Worm (Caenorhabditis elegans) whole organism, young adult: Measurements from ENCODE around the gene F54E2.2.

Experiments used
- B0019.2 ChIP-seq: fragments of 200-800 bp; sonication (Bioruptor generic); conservative IDR thresholded peaks from 2 replicates; pipeline ENCODE4 v1.3.6; 2022; ENCODE audit warnings: missing genetic modification reagents, missing genetic modification characterization, missing compliant biosample characterization
- B0261.1 ChIP-seq: sonication (generic microtip); optimal IDR thresholded peaks from 2 replicates; lab custom pipeline; 2016; ENCODE audit warnings: mild to moderate bottlenecking, missing genetic modification characterization, moderate library complexity, missing compliant biosample characterization
- B0336.3 ChIP-seq: fragments of 200-800 bp; sonication (Bioruptor generic); IDR thresholded peaks from 2 replicates; pipeline ENCODE4 v1.3.6; 2022; ENCODE audit warnings: missing genetic modification characterization, missing compliant biosample characterization
- D2030.7 ChIP-seq: fragments of 200-800 bp; sonication (Bioruptor generic); IDR thresholded peaks from 2 replicates; pipeline ENCODE4 v1.3.6; 2022; ENCODE audit warnings: missing genetic modification reagents, missing genetic modification characterization, missing compliant biosample characterization
- F33H1.4 ChIP-seq: fragments of 200-800 bp; sonication (Bioruptor generic); IDR thresholded peaks from 2 replicates; pipeline ENCODE4 v1.3.6; 2022; ENCODE audit warnings: missing genetic modification reagents, missing genetic modification characterization, missing compliant biosample characterization
- F37B4.10 ChIP-seq: fragments of 200-800 bp; sonication (Bioruptor generic); IDR thresholded peaks from 2 replicates; pipeline ENCODE4 v1.3.6; 2022; ENCODE audit warnings: missing genetic modification characterization, missing compliant biosample characterization
- F52B5.7 ChIP-seq: sonication (generic microtip); optimal IDR thresholded peaks from 2 replicates; lab custom pipeline; 2016; ENCODE audit warnings: mild to moderate bottlenecking, missing genetic modification characterization, missing compliant biosample characterization
- K11D2.4 ChIP-seq: fragments of 200-800 bp; sonication (Bioruptor generic); IDR thresholded peaks from 2 replicates; pipeline ENCODE4 v1.3.6; 2022; ENCODE audit warnings: missing genetic modification reagents, missing genetic modification characterization, missing compliant biosample characterization
- K12H6.12 ChIP-seq: fragments of 200-800 bp; sonication (Bioruptor generic); optimal IDR thresholded peaks from 2 replicates; lab custom pipeline; 2018; ENCODE audit warnings: mild to moderate bottlenecking, missing genetic modification characterization, missing compliant biosample characterization
- Y53G8AR.9 ChIP-seq: fragments of 200-800 bp; sonication (Bioruptor generic); conservative IDR thresholded peaks from 2 replicates; pipeline ENCODE4 v1.3.6; 2022; ENCODE audit warnings: missing genetic modification reagents, missing genetic modification characterization, missing compliant biosample characterization
- aptf-3 ChIP-seq: fragments of 200-800 bp; sonication (Bioruptor generic); IDR thresholded peaks from 2 replicates; pipeline ENCODE4 v1.3.6; 2022; ENCODE audit warnings: missing genetic modification characterization, missing compliant biosample characterization
- atf-7 ChIP-seq: sonication (generic microtip); optimal IDR thresholded peaks from 2 replicates; lab custom pipeline; 2017; ENCODE audit warnings: mild to moderate bottlenecking, missing genetic modification characterization, missing compliant biosample characterization
- ceh-40 ChIP-seq: fragments of 200-800 bp; sonication (Bioruptor generic); IDR thresholded peaks from 2 replicates; pipeline ENCODE4 v1.3.6; 2022; ENCODE audit warnings: missing genetic modification characterization, missing compliant biosample characterization
- ceh-79 ChIP-seq: sonication (generic microtip); optimal IDR thresholded peaks from 2 replicates; lab custom pipeline; 2017; ENCODE audit warnings: mild to moderate bottlenecking, missing genetic modification characterization, missing compliant biosample characterization
- dox-1 ChIP-seq: fragments of 200-800 bp; sonication (Bioruptor generic); IDR thresholded peaks from 2 replicates; pipeline ENCODE4 v1.3.6; 2022; ENCODE audit warnings: missing genetic modification reagents, missing genetic modification characterization, missing compliant biosample characterization
- efl-1 ChIP-seq: fragments of 150-350 bp; optimal IDR thresholded peaks from 2 replicates; lab custom pipeline; 2014; ENCODE audit warnings: missing biosample characterization, missing genetic modification reagents, missing genetic modification characterization
- egrh-3 ChIP-seq: fragments of 200-800 bp; sonication (Bioruptor generic); IDR thresholded peaks from 2 replicates; pipeline ENCODE4 v1.3.6; 2022; ENCODE audit warnings: missing genetic modification reagents, missing genetic modification characterization, missing compliant biosample characterization
- fkh-3 ChIP-seq: sonication (generic microtip); optimal IDR thresholded peaks from 2 replicates; lab custom pipeline; 2016; ENCODE audit warnings: mild to moderate bottlenecking, missing genetic modification characterization, missing compliant biosample characterization
- gei-17 ChIP-seq: fragments of 200-800 bp; sonication (Bioruptor generic); optimal IDR thresholded peaks from 2 replicates; lab custom pipeline; 2018; ENCODE audit warnings: mild to moderate bottlenecking, missing genetic modification characterization, missing compliant biosample characterization
- hlh-26 ChIP-seq: fragments of 200-800 bp; sonication (Bioruptor generic); conservative IDR thresholded peaks from 2 replicates; pipeline ENCODE4 v1.3.6; 2022; ENCODE audit warnings: missing genetic modification reagents, missing genetic modification characterization, missing compliant biosample characterization
- hmg-1.2 ChIP-seq: fragments of 200-800 bp; sonication (Bioruptor generic); IDR thresholded peaks from 2 replicates; pipeline ENCODE4 v1.3.6; 2022; ENCODE audit warnings: missing genetic modification reagents, missing genetic modification characterization, missing compliant biosample characterization
- hrde-1 ChIP-seq: sonication (generic microtip); optimal IDR thresholded peaks from 2 replicates; lab custom pipeline; 2016; ENCODE audit warnings: missing genetic modification characterization, mild to moderate bottlenecking, missing compliant biosample characterization, moderate library complexity, missing genotype, missing genetic modification reagents, borderline replicate concordance
- let-526 ChIP-seq: fragments of 200-800 bp; sonication (Bioruptor generic); IDR thresholded peaks from 2 replicates; pipeline ENCODE4 v1.3.6; 2022; ENCODE audit warnings: missing genetic modification reagents, missing genetic modification characterization, missing compliant biosample characterization
- lin-40 ChIP-seq: sonication (generic microtip); optimal IDR thresholded peaks from 2 replicates; lab custom pipeline; 2016; ENCODE audit warnings: missing genetic modification characterization, mild to moderate bottlenecking, missing compliant biosample characterization, missing genotype, missing genetic modification reagents
- mcd-1 ChIP-seq: fragments of 200-800 bp; sonication (Bioruptor generic); IDR thresholded peaks from 2 replicates; pipeline ENCODE4 v1.3.6; 2022; ENCODE audit warnings: missing genetic modification reagents, missing genetic modification characterization, missing compliant biosample characterization
- nfya-1 ChIP-seq: sonication (generic microtip); optimal IDR thresholded peaks from 2 replicates; lab custom pipeline; 2017; ENCODE audit warnings: antibody characterized with exemption, missing compliant biosample characterization, missing genetic modification characterization, borderline replicate concordance; ENCODE audit not compliant: insufficient read depth
- nfyb-1 ChIP-seq: fragments of 200-800 bp; sonication (Bioruptor generic); IDR thresholded peaks from 2 replicates; pipeline ENCODE4 v1.3.6; 2022; ENCODE audit warnings: missing genetic modification reagents, missing genetic modification characterization, missing compliant biosample characterization
- nhr-80 ChIP-seq: sonication (generic microtip); optimal IDR thresholded peaks from 2 replicates; lab custom pipeline; 2016; ENCODE audit warnings: missing genetic modification characterization, missing compliant biosample characterization
- nhr-90 ChIP-seq: sonication (generic microtip); optimal IDR thresholded peaks from 2 replicates; lab custom pipeline; 2016; ENCODE audit warnings: missing genotype, mild to moderate bottlenecking, missing genetic modification characterization, missing compliant biosample characterization
- pbrm-1 ChIP-seq: fragments of 200-800 bp; sonication (Bioruptor generic); IDR thresholded peaks from 2 replicates; pipeline ENCODE4 v1.3.6; 2022; ENCODE audit warnings: missing genetic modification reagents, missing genetic modification characterization, missing compliant biosample characterization
- snpc-1.1 ChIP-seq: sonication (generic microtip); optimal IDR thresholded peaks from 2 replicates; lab custom pipeline; 2017; ENCODE audit warnings: missing genetic modification characterization, mild to moderate bottlenecking, missing compliant biosample characterization, antibody characterized with exemption, moderate library complexity, missing genotype, missing genetic modification reagents; ENCODE audit not compliant: insufficient read depth
- snpc-4 ChIP-seq, 5 experiments: fragments of 150-350 bp in 1 of 5; sonication (generic microtip) in 4 of 5; optimal IDR thresholded peaks; 2 replicates each; lab custom pipeline; 2014 to 2018; ENCODE audit warnings: missing genetic modification characterization in 5 of 5, missing biosample characterization in 3 of 5, antibody characterized with exemption in 2 of 5, mild to moderate bottlenecking in 2 of 5, missing compliant biosample characterization in 2 of 5, missing genotype in 2 of 5, moderate library complexity in 2 of 5, missing genetic modification reagents in 1 of 5
- somi-1 ChIP-seq: fragments of 200-800 bp; sonication (Bioruptor generic); optimal IDR thresholded peaks from 2 replicates; lab custom pipeline; 2018; ENCODE audit warnings: mild to moderate bottlenecking, missing genetic modification characterization, missing compliant biosample characterization
- unc-130 ChIP-seq: sonication (generic microtip); optimal IDR thresholded peaks from 2 replicates; lab custom pipeline; 2016; ENCODE audit warnings: missing genetic modification reagents, missing genetic modification characterization, missing compliant biosample characterization
- xnd-1 ChIP-seq: sonication (generic microtip); optimal IDR thresholded peaks from 2 replicates; lab custom pipeline; 2016; ENCODE audit warnings: missing genotype, missing genetic modification reagents, missing genetic modification characterization, missing compliant biosample characterization
- ztf-18 ChIP-seq: sonication (generic microtip); optimal IDR thresholded peaks from 2 replicates; lab custom pipeline; 2016; ENCODE audit warnings: missing genotype, mild to moderate bottlenecking, missing genetic modification characterization, missing compliant biosample characterization
- ztf-25 ChIP-seq: fragments of 200-800 bp; sonication (Bioruptor generic); IDR thresholded peaks from 2 replicates; pipeline ENCODE4 v1.3.6; 2022; ENCODE audit warnings: missing genetic modification reagents, missing genetic modification characterization, missing compliant biosample characterization
- ztf-28 ChIP-seq: fragments of 200-800 bp; sonication (Bioruptor generic); IDR thresholded peaks from 2 replicates; pipeline ENCODE4 v1.3.6; 2022; ENCODE audit warnings: missing genetic modification reagents, missing genetic modification characterization, missing compliant biosample characterization

The F54E2.2 gene

ce11 chrV:2795998-2796397, at the start of gene F54E2.2:
Gene F54E2.2, plus strand, starts transcription at chrV:2796298.
- TF ChIP-seq somi-1 (GFP tag; lab: Kevin White, UChicago) = no peak
- no peak for TF ChIP-seq atf-7 (tag; lab: Kevin White, UChicago)
- no peak for TF ChIP-seq hrde-1 (tag; lab: Kevin White, UChicago)
- TF ChIP-seq nfyb-1 (GFP tag; lab: Robert Waterston, UW) = no peak
- TF ChIP-seq D2030.7 (GFP tag; lab: Robert Waterston, UW) = no peak
- no peak for TF ChIP-seq ztf-18 (tag; lab: Kevin White, UChicago)
- no peak for TF ChIP-seq Y53G8AR.9 (GFP tag; lab: Robert Waterston, UW)
- TF ChIP-seq nhr-90 (tag; lab: Kevin White, UChicago) = no peak
- TF ChIP-seq ceh-40 = no peak
- TF ChIP-seq nhr-80 (tag; lab: Kevin White, UChicago) = no peak
- no peak for TF ChIP-seq mcd-1

- TF ChIP-seq hlh-26 (GFP tag; lab: Robert Waterston, UW) = no peak
- peak; percentile 65; the same call in 1 of the 2 replicates for TF ChIP-seq egrh-3 (GFP tag; lab: Robert Waterston, UW)
- TF ChIP-seq nfyb-1 (GFP tag; lab: Robert Waterston, UW) = 0 out of 2 replicates have a peak, but pooled peaks have one; percentile 28
- TF ChIP-seq snpc-4 (GFP tag; optimal IDR thresholded peaks at IDR 0.05; lab: Kevin White, UChicago) = no peak
- peak in 1 of 4 experiments; percentile 71 for TF ChIP-seq snpc-4 (tag; optimal IDR thresholded peaks at IDR 0.05; lab: Kevin White, UChicago)
- no peak for TF ChIP-seq lin-40 (tag; lab: Kevin White, UChicago)
These were observed 49.7 kb upstream of the F54E2.2 start for ce11 chrV:2746404-2746803.

- TF ChIP-seq pbrm-1 = no peak
- TF ChIP-seq snpc-4 (GFP tag; optimal IDR thresholded peaks at IDR 0.05; lab: Kevin White, UChicago) = no peak
- TF ChIP-seq snpc-4 (tag; optimal IDR thresholded peaks at IDR 0.05; lab: Kevin White, UChicago) = no peak
- TF ChIP-seq K12H6.12 (tag; lab: Kevin White, UChicago) = no peak
- TF ChIP-seq egrh-3 (GFP tag; lab: Robert Waterston, UW) = no peak
- no peak for TF ChIP-seq K11D2.4 (GFP tag; lab: Robert Waterston, UW)
- no peak for TF ChIP-seq ceh-79 (tag; lab: Kevin White, UChicago)
- no peak for TF ChIP-seq B0336.3 (GFP tag; lab: Robert Waterston, UW)
- no peak for TF ChIP-seq lin-40 (tag; lab: Kevin White, UChicago)
- no peak for TF ChIP-seq F52B5.7 (tag; lab: Kevin White, UChicago)
- no peak for TF ChIP-seq xnd-1 (tag; lab: Kevin White, UChicago)
- TF ChIP-seq ztf-28 (GFP tag; lab: Robert Waterston, UW) = no peak
These were observed 46.1 kb upstream of the F54E2.2 start, which contains the start of gene srx-24 for ce11 chrV:2750006-2750405. Gene srx-24, minus strand, starts transcription at chrV:2750106.

ce11 chrV:2753007-2753406, 43.1 kb upstream of the F54E2.2 start, which contains the start of gene srx-26:
Gene srx-26, minus strand, starts transcription at chrV:2753107.
- TF ChIP-seq let-526 (GFP tag; lab: Robert Waterston, UW) (no peak), gei-17 (GFP tag; lab: Kevin White, UChicago) (no peak), xnd-1 (tag; lab: Kevin White, UChicago) (no peak), F33H1.4 (no peak)

ce11 chrV:2757226-2757893, 38.7 kb upstream of the F54E2.2 start, which contains the start of gene srx-28:
Gene srx-28, minus strand, starts transcription at chrV:2757276.
- peak; percentile 47; the same call in 1 of the 2 replicates for TF ChIP-seq dox-1 (GFP tag; lab: Robert Waterston, UW)
- peak; percentile 6 for TF ChIP-seq B0261.1 (tag; lab: Kevin White, UChicago)
- no peak for TF ChIP-seq snpc-4 (GFP tag; optimal IDR thresholded peaks at IDR 0.05; lab: Kevin White, UChicago)
- TF ChIP-seq snpc-4 (tag; optimal IDR thresholded peaks at IDR 0.05; lab: Kevin White, UChicago) = peak in 2 of 4 experiments; percentile 75 to 87
- no peak for TF ChIP-seq hmg-1.2 (GFP tag; lab: Robert Waterston, UW)
- TF ChIP-seq nfya-1 (tag; lab: Kevin White, UChicago) = no peak
- TF ChIP-seq F37B4.10 (GFP tag; lab: Robert Waterston, UW) = 0 out of 2 replicates have a peak, but pooled peaks have one; percentile 84
- TF ChIP-seq K11D2.4 (GFP tag; lab: Robert Waterston, UW) = no peak
- TF ChIP-seq fkh-3 (tag; lab: Kevin White, UChicago) = peak; percentile 14
- no peak for TF ChIP-seq aptf-3 (GFP tag; lab: Robert Waterston, UW)
- no peak for TF ChIP-seq efl-1 (GFP tag; lab: Kevin White, UChicago)
- no peak for TF ChIP-seq unc-130 (GFP tag; lab: Kevin White, UChicago)
- peak; percentile 26; the same call in 1 of the 2 replicates for TF ChIP-seq nfyb-1 (GFP tag; lab: Robert Waterston, UW)
- TF ChIP-seq ztf-25 (GFP tag; lab: Robert Waterston, UW) = 0 out of 2 replicates have a peak, but pooled peaks have one; percentile 38
- no peak for TF ChIP-seq B0019.2 (GFP tag; lab: Robert Waterston, UW)
- TF ChIP-seq egrh-3 (GFP tag; lab: Robert Waterston, UW) = peak; percentile 33; the same call in 1 of the 2 replicates
- TF ChIP-seq snpc-1.1 (tag; lab: Kevin White, UChicago) = peak; percentile 68
- TF ChIP-seq mcd-1 = peak; percentile 43; the same call in 1 of the 2 replicates
